Worm (Caenorhabditis elegans): ENCODE data around the gene Y57G7A.2.

Y57G7A.2 gene

DNA sequence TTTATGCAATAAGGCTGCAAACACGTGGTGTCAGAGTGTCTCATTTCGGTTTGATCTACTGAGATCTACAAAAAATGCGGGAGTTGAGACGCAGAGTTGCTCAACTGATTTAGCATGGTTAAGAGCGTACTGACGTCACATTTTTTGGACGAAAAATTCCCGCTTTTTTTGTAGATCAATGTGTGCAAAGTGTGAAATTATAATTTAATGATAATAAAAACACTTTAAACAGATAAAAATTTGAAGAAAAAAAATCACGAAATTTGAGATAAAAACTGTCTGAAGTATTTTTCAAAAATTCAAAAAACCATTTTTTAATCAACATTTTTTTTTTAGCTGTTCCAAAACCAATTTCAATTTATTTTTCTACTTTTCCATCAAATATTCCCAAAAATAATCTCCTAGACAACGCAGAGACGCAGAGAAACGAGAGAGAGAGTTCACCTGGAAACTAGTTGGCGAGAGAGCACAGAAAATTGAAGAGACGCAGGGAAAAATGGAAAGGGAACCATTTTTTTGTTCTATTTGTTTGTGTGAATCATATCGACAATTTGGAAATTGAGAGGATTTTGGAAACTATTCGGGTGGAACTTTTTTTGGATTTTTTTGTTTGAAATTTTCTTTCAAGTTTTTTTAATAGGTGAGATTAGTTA lies 1.3 kb downstream of the Y57G7A.2 start:
- TF ChIP-seq unc-62 (GFP tag; optimal IDR thresholded peaks at IDR 0.05 in 1 of 2) (peak in 1 of 2 experiments; percentile 91), unc-62 (tag; optimal IDR thresholded peaks at IDR 0.05) (no peak), ZK337.2 (GFP tag; IDR thresholded peaks at IDR 0.05) (no peak)

DNA sequence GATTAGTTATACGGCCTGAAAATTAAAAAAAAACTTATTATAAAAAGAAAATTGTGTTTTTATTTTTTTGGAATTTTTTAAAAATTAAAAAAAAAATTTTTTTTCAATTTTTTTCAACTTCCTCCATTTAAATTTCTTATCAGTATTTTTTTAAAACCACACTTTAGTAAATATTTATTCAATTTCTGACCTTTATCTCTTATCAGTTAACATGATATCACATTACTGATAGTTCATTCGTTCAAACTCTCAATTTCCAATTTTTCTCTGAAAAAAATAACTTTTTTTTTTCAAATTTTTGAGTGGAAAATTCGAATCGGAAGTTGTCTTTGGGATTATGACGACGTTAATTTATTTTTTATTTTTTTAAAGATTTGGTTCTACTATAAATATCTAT lies 1.8 kb downstream of the Y57G7A.2 start:
- TF ChIP-seq hif-1 (tag; optimal IDR thresholded peaks at IDR 0.05) (no peak), vab-7 (GFP tag; IDR thresholded peaks at IDR 0.05) (no peak), dmd-6 (GFP tag; IDR thresholded peaks at IDR 0.05) (peak; percentile 43; the same call in 1 of the 2 replicates), daf-16 (GFP tag; optimal IDR thresholded peaks at IDR 0.05) (no peak), daf-16 (tag; optimal IDR thresholded peaks at IDR 0.05) (peak; percentile 89), pha-4 (GFP tag; IDR thresholded peaks at IDR 0.05) (no peak), pha-4 (tag; optimal IDR thresholded peaks at IDR 0.05) (no peak), pqm-1 (tag; optimal IDR thresholded peaks at IDR 0.05) (peak; percentile 10), nhr-102 (tag; optimal IDR thresholded peaks at IDR 0.05) (no peak), F10B5.3 (tag; optimal IDR thresholded peaks at IDR 0.05) (no peak)

ce11 chrII:1298169-1298568 lies 2.3 kb downstream of the Y57G7A.2 start, which contains the start of gene Y57G7A.1:
Gene Y57G7A.1 (plus strand): TSS chrII:1298469.
- no peak for TF ChIP-seq ZK546.5 (tag; optimal IDR thresholded peaks at IDR 0.05)
- TF ChIP-seq daf-19 (GFP tag; conservative IDR thresholded peaks at IDR 0.05), result no peak
- no peak for TF ChIP-seq pha-4 (GFP tag; IDR thresholded peaks at IDR 0.05)
- no peak for TF ChIP-seq pha-4 (tag; optimal IDR thresholded peaks at IDR 0.05)
- TF ChIP-seq tag-97 (GFP tag; IDR thresholded peaks at IDR 0.05), result no peak
- TF ChIP-seq mep-1 (tag; optimal IDR thresholded peaks at IDR 0.05), result no peak
- no peak for TF ChIP-seq aly-2 (tag; optimal IDR thresholded peaks at IDR 0.05)
- TF ChIP-seq lir-3 (tag; optimal IDR thresholded peaks at IDR 0.05), result no peak
- TF ChIP-seq nhr-25 (tag; optimal IDR thresholded peaks at IDR 0.05; ENCODE audit: borderline replicate concordance, insufficient read depth), result no peak
- TF ChIP-seq daf-16 (GFP tag; optimal IDR thresholded peaks at IDR 0.05), result no peak
- TF ChIP-seq daf-16 (tag; optimal IDR thresholded peaks at IDR 0.05), result no peak
- no peak for TF ChIP-seq lsy-2 (tag; optimal IDR thresholded peaks at IDR 0.05)
- no peak for TF ChIP-seq zfp-2 (tag; optimal IDR thresholded peaks at IDR 0.05)
- no peak for TF ChIP-seq mdl-1 (tag; optimal IDR thresholded peaks at IDR 0.05)
- no peak for TF ChIP-seq nhr-6 (tag; optimal IDR thresholded peaks at IDR 0.05)
- no peak for TF ChIP-seq dmd-8 (GFP tag; IDR thresholded peaks at IDR 0.05)
- TF ChIP-seq snpc-1.2 (GFP tag; IDR thresholded peaks at IDR 0.05), result no peak
- no peak for TF ChIP-seq Y48G9A.11 (GFP tag; IDR thresholded peaks at IDR 0.05)
- TF ChIP-seq R02D3.7 (tag; optimal IDR thresholded peaks at IDR 0.05), result no peak

DNA sequence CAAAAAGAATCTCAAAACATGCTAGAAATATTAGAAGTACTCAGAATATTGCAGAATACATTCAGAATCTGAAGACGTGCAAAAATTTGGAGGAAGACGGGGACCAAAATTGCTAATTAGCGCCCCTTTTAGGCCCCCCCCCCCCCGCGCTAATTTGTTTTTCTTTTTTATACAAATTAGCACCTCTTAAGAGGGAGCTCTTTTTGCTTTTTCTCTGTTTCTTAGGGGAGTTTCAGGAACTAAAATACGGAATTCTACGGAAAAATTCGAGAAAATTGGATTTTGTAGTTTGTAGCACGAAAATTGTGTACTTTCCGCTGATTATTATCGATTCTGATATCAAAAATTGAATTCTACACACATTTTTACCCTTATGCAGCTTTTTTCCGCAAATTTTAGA lies 5.7 kb downstream of the Y57G7A.2 start, which contains the start of gene glb-31:
Gene glb-31 (minus strand): TSS at position 101 of the 400 bp plus-strand sequence.
- no peak for TF ChIP-seq F49E8.2 (tag; optimal IDR thresholded peaks at IDR 0.05; ENCODE audit: borderline replicate concordance)
- TF ChIP-seq skn-1 (tag; optimal IDR thresholded peaks at IDR 0.05), result no peak
- TF ChIP-seq nhr-6 (tag; optimal IDR thresholded peaks at IDR 0.05), result no peak
- TF ChIP-seq zag-1 (tag; optimal IDR thresholded peaks at IDR 0.05), result no peak
- no peak for TF ChIP-seq lim-7 (GFP tag; IDR thresholded peaks at IDR 0.05)
- TF ChIP-seq ZK337.2 (GFP tag; IDR thresholded peaks at IDR 0.05), result no peak
- TF ChIP-seq tag-97 (GFP tag; IDR thresholded peaks at IDR 0.05), result no peak
- TF ChIP-seq jun-1 (tag; optimal IDR thresholded peaks at IDR 0.05), result no peak
- no peak for TF ChIP-seq zfp-3 (GFP tag; conservative IDR thresholded peaks at IDR 0.05)
- no peak for TF ChIP-seq pqm-1 (tag; optimal IDR thresholded peaks at IDR 0.05)
- no peak for TF ChIP-seq ceh-44 (GFP tag; IDR thresholded peaks at IDR 0.05)
- TF ChIP-seq mxl-3 (GFP tag; optimal IDR thresholded peaks at IDR 0.05), result no peak
- TF ChIP-seq tra-1 (GFP tag; IDR thresholded peaks at IDR 0.05), result no peak
